Comparison of ENCODE assay signal across 1 fruit fly cellular context in genomic region chrX:7937588-7938481, dm6.
A peak's percentile ranks its signal among the peaks of the same experiment; 100 is the strongest.
TF ChIP-seq lines count a peak whose summit lies in the region.

No protein-coding gene starts in this region.

TF ChIP-seq in whole organism, embryonic, 481 proteins besides CTCF, POLR2A, EP300 and RAD21 (continued from another document and continues in another):
- TF ChIP-seq CG18262 (tag; optimal IDR thresholded peaks at IDR 0.05; lab: Kevin White, UChicago): peak; percentile 92
- no peak for TF ChIP-seq Hr78 (GFP tag; optimal IDR thresholded peaks at IDR 0.05; lab: Kevin White, UChicago)
- TF ChIP-seq danr (GFP tag; IDR thresholded peaks at IDR 0.05; lab: Robert Waterston, UW): peak; percentile 61; the same call in 1 of the 2 replicates
- peak; percentile 73 for TF ChIP-seq vvl (GFP tag; IDR thresholded peaks at IDR 0.05; lab: Robert Waterston, UW)
- TF ChIP-seq phol (tag; optimal IDR thresholded peaks at IDR 0.05; lab: Kevin White, UChicago): peak; percentile 92
- peak; percentile 4 for TF ChIP-seq Jarid2 (GFP tag; optimal IDR thresholded peaks at IDR 0.05; lab: Kevin White, UChicago)
- no peak for TF ChIP-seq inv (GFP tag; IDR thresholded peaks at IDR 0.05; lab: Robert Waterston, UW; ENCODE audit: partially characterized antibody)
- peak; percentile 89 for TF ChIP-seq CG16863 (GFP tag; optimal IDR thresholded peaks at IDR 0.05; lab: Kevin White, UChicago)
- peak; percentile 63; the same call in 1 of the 2 replicates for TF ChIP-seq HLH3B (GFP tag; IDR thresholded peaks at IDR 0.05; lab: Robert Waterston, UW)
- TF ChIP-seq oc (tag; optimal IDR thresholded peaks at IDR 0.05; lab: Kevin White, UChicago): peak; percentile 77
- TF ChIP-seq CG10979 (tag; optimal IDR thresholded peaks at IDR 0.05; lab: Kevin White, UChicago): peak; percentile 90
- no peak for TF ChIP-seq CG3995 (GFP tag; optimal IDR thresholded peaks at IDR 0.05; lab: Kevin White, UChicago)
- peak; percentile 82 for TF ChIP-seq Drgx (GFP tag; IDR thresholded peaks at IDR 0.05; lab: Robert Waterston, UW)
- TF ChIP-seq crol (GFP tag; IDR thresholded peaks at IDR 0.05; lab: Robert Waterston, UW): peak; percentile 74
- TF ChIP-seq CG17361 (GFP tag; IDR thresholded peaks at IDR 0.05; lab: Robert Waterston, UW): peak; percentile 95
- peak; percentile 86 for TF ChIP-seq dmrt11E (tag; optimal IDR thresholded peaks at IDR 0.05; lab: Kevin White, UChicago)
- TF ChIP-seq CG18599 (GFP tag; optimal IDR thresholded peaks at IDR 0.05; lab: Kevin White, UChicago): peak; percentile 62
- TF ChIP-seq CG1647 (GFP tag; optimal IDR thresholded peaks at IDR 0.05; lab: Kevin White, UChicago): peak; percentile 16
- TF ChIP-seq Abd-B (GFP tag; optimal IDR thresholded peaks at IDR 0.05; lab: Kevin White, UChicago): peak; percentile 78
- peak; percentile 67 for TF ChIP-seq CG6654 (GFP tag; optimal IDR thresholded peaks at IDR 0.05; lab: Kevin White, UChicago)
- TF ChIP-seq Bdp1 (GFP tag; optimal IDR thresholded peaks at IDR 0.05; lab: Kevin White, UChicago): peak; percentile 61
- TF ChIP-seq CG9215 (GFP tag; IDR thresholded peaks at IDR 0.05; lab: Robert Waterston, UW): peak; percentile 36; the same call in 1 of the 2 replicates
- no peak for TF ChIP-seq gfzf (GFP tag; optimal IDR thresholded peaks at IDR 0.05; lab: Kevin White, UChicago)
- TF ChIP-seq ssp (GFP tag; IDR thresholded peaks at IDR 0.05; lab: Robert Waterston, UW): peak; percentile 61
- TF ChIP-seq pita (GFP tag; optimal IDR thresholded peaks at IDR 0.05; lab: Kevin White, UChicago): no peak
- peak; percentile 44 for TF ChIP-seq HmgD (GFP tag; optimal IDR thresholded peaks at IDR 0.05; lab: Kevin White, UChicago)
- peak; percentile 84 for TF ChIP-seq lmd (GFP tag; IDR thresholded peaks at IDR 0.05; lab: Robert Waterston, UW)
- peak; percentile 2 for TF ChIP-seq zfh2 (GFP tag; optimal IDR thresholded peaks at IDR 0.05; lab: Kevin White, UChicago)
- no peak for TF ChIP-seq CG12769 (tag; optimal IDR thresholded peaks at IDR 0.05; lab: Kevin White, UChicago)
- TF ChIP-seq ham (GFP tag; IDR thresholded peaks at IDR 0.05; lab: Robert Waterston, UW): no peak
- peak; percentile 57 for TF ChIP-seq CG15601 (tag; optimal IDR thresholded peaks at IDR 0.05; lab: Kevin White, UChicago)
- peak; percentile 23 for TF ChIP-seq sd (tag; optimal IDR thresholded peaks at IDR 0.05; lab: Kevin White, UChicago)
- TF ChIP-seq Ptx1 (GFP tag; IDR thresholded peaks at IDR 0.05; lab: Robert Waterston, UW): peak; percentile 84
- 0 out of 3 replicates have a peak, but pooled peaks have one; percentile 43 for TF ChIP-seq gce (GFP tag; IDR thresholded peaks at IDR 0.05; lab: Robert Waterston, UW)
- TF ChIP-seq CG2678 (tag; optimal IDR thresholded peaks at IDR 0.05; lab: Kevin White, UChicago): peak; percentile 87
- TF ChIP-seq dm (GFP tag; optimal IDR thresholded peaks at IDR 0.05; lab: Kevin White, UChicago): peak; percentile 72
- peak; percentile 73 for TF ChIP-seq Lhr (GFP tag; optimal IDR thresholded peaks at IDR 0.05; lab: Kevin White, UChicago)
- TF ChIP-seq Blimp-1 (GFP tag; optimal IDR thresholded peaks at IDR 0.05; lab: Kevin White, UChicago): peak; percentile 77
- no peak for TF ChIP-seq hkb (optimal IDR thresholded peaks at IDR 0.05; lab: Kevin White, UChicago)
- peak; percentile 61; the same call in 1 of the 2 replicates for TF ChIP-seq hkb (GFP tag; IDR thresholded peaks at IDR 0.05; lab: Robert Waterston, UW)
- TF ChIP-seq pfk (GFP tag; optimal IDR thresholded peaks at IDR 0.05; lab: Kevin White, UChicago): no peak
- TF ChIP-seq Opbp (GFP tag; IDR thresholded peaks at IDR 0.05; lab: Robert Waterston, UW; ENCODE audit: partially characterized antibody): 0 out of 3 replicates have a peak, but pooled peaks have one; percentile 6
- TF ChIP-seq Kr (GFP tag; optimal IDR thresholded peaks at IDR 0.05; lab: Kevin White, UChicago): no peak
- TF ChIP-seq gem (tag; optimal IDR thresholded peaks at IDR 0.05; lab: Kevin White, UChicago): peak; percentile 89
- TF ChIP-seq CG1024 (GFP tag; IDR thresholded peaks at IDR 0.05; lab: Robert Waterston, UW): 0 out of 2 replicates have a peak, but pooled peaks have one; percentile 42
- TF ChIP-seq CG10147 (GFP tag; optimal IDR thresholded peaks at IDR 0.05; lab: Kevin White, UChicago): peak; percentile 46
- no peak for TF ChIP-seq Taf1 (GFP tag; IDR thresholded peaks at IDR 0.05; lab: Robert Waterston, UW)
- TF ChIP-seq CG11085 (GFP tag; IDR thresholded peaks at IDR 0.05; lab: Robert Waterston, UW): no peak
- TF ChIP-seq Eip74EF (GFP tag; optimal IDR thresholded peaks at IDR 0.05; lab: Kevin White, UChicago): peak in 1 of 2 experiments; percentile 75
- TF ChIP-seq Trl (optimal IDR thresholded peaks at IDR 0.05; lab: Kevin White, UChicago): peak in 1 of 2 experiments; percentile 61
- peak; percentile 76 for TF ChIP-seq Trl (GFP tag; optimal IDR thresholded peaks at IDR 0.05; lab: Kevin White, UChicago)
- TF ChIP-seq CG6791 (GFP tag; IDR thresholded peaks at IDR 0.05; lab: Robert Waterston, UW; ENCODE audit: partially characterized antibody): no peak
- peak; percentile 73 for TF ChIP-seq CG11723 (GFP tag; optimal IDR thresholded peaks at IDR 0.05; lab: Kevin White, UChicago)
- TF ChIP-seq CG3065 (GFP tag; optimal IDR thresholded peaks at IDR 0.05; lab: Kevin White, UChicago): peak; percentile 53
- peak; percentile 41 for TF ChIP-seq Sry-δ (GFP tag; optimal IDR thresholded peaks at IDR 0.05; lab: Kevin White, UChicago)
- TF ChIP-seq CG1792 (GFP tag; optimal IDR thresholded peaks at IDR 0.05; lab: Kevin White, UChicago): peak; percentile 80
- no peak for TF ChIP-seq CkIIα-i1 (GFP tag; IDR thresholded peaks at IDR 0.05; lab: Robert Waterston, UW)
- TF ChIP-seq CG1603 (tag; optimal IDR thresholded peaks at IDR 0.05; lab: Kevin White, UChicago): peak; percentile 18
- TF ChIP-seq Lpt (GFP tag; optimal IDR thresholded peaks at IDR 0.05; lab: Kevin White, UChicago): no peak
- no peak for TF ChIP-seq sna (GFP tag; IDR thresholded peaks at IDR 0.05; lab: Robert Waterston, UW; ENCODE audit: partially characterized antibody)
- 0 out of 2 replicates have a peak, but pooled peaks have one; percentile 40 for TF ChIP-seq H2.0 (GFP tag; IDR thresholded peaks at IDR 0.05; lab: Robert Waterston, UW)
- TF ChIP-seq CG13894 (tag; optimal IDR thresholded peaks at IDR 0.05; lab: Kevin White, UChicago): no peak
- TF ChIP-seq gsb (GFP tag; IDR thresholded peaks at IDR 0.05; lab: Robert Waterston, UW): no peak
- peak; percentile 88 for TF ChIP-seq CG31441 (GFP tag; IDR thresholded peaks at IDR 0.05; lab: Robert Waterston, UW)
- peak; percentile 82 for TF ChIP-seq tin (GFP tag; optimal IDR thresholded peaks at IDR 0.05; lab: Kevin White, UChicago)
- 0 out of 2 replicates have a peak, but pooled peaks have one; percentile 29 for TF ChIP-seq CG11696 (GFP tag; IDR thresholded peaks at IDR 0.05; lab: Robert Waterston, UW)
- TF ChIP-seq org-1 (GFP tag; optimal IDR thresholded peaks at IDR 0.05; lab: Kevin White, UChicago): peak; percentile 85
- no peak; the same call in none of the 2 replicates for TF ChIP-seq Gsc (GFP tag; IDR thresholded peaks at IDR 0.05; lab: Robert Waterston, UW)
- TF ChIP-seq Sry-β (GFP tag; optimal IDR thresholded peaks at IDR 0.05; lab: Kevin White, UChicago): peak; percentile 47
- TF ChIP-seq CG12942 (GFP tag; optimal IDR thresholded peaks at IDR 0.05; lab: Kevin White, UChicago): peak; percentile 70
- TF ChIP-seq tup (GFP tag; optimal IDR thresholded peaks at IDR 0.05; lab: Kevin White, UChicago): no peak
- peak; percentile 21; the same call in 1 of the 2 replicates for TF ChIP-seq dimm (GFP tag; IDR thresholded peaks at IDR 0.05; lab: Robert Waterston, UW)
- peak; percentile 61 for TF ChIP-seq dan (GFP tag; IDR thresholded peaks at IDR 0.05; lab: Robert Waterston, UW)
- peak; percentile 56 for TF ChIP-seq CG4730 (GFP tag; IDR thresholded peaks at IDR 0.05; lab: Robert Waterston, UW)
- peak; percentile 80 for TF ChIP-seq ttk (GFP tag; IDR thresholded peaks at IDR 0.05; lab: Robert Waterston, UW)
- peak; percentile 23 for TF ChIP-seq gcm2 (GFP tag; optimal IDR thresholded peaks at IDR 0.05; lab: Kevin White, UChicago)
- peak; percentile 68 for TF ChIP-seq CG14667 (GFP tag; IDR thresholded peaks at IDR 0.05; lab: Robert Waterston, UW)
- peak; percentile 66 for TF ChIP-seq CG10274 (GFP tag; optimal IDR thresholded peaks at IDR 0.05; lab: Kevin White, UChicago)
- peak; percentile 63 to 74 for TF ChIP-seq tll (GFP tag; optimal IDR thresholded peaks at IDR 0.05; lab: Kevin White, UChicago)
- TF ChIP-seq HLH54F (GFP tag; optimal IDR thresholded peaks at IDR 0.05; lab: Kevin White, UChicago): peak; percentile 56
- no peak for TF ChIP-seq vnd (GFP tag; IDR thresholded peaks at IDR 0.05; lab: Robert Waterston, UW; ENCODE audit: partially characterized antibody)
- TF ChIP-seq NC2α (GFP tag; optimal IDR thresholded peaks at IDR 0.05; lab: Kevin White, UChicago): peak; percentile 78
- TF ChIP-seq CG4404 (GFP tag; IDR thresholded peaks at IDR 0.05; lab: Robert Waterston, UW): peak; percentile 73; the same call in 1 of the 2 replicates
- TF ChIP-seq CG42726 (GFP tag; IDR thresholded peaks at IDR 0.05; lab: Robert Waterston, UW; ENCODE audit: partially characterized antibody): no peak
- TF ChIP-seq bcd (GFP tag; optimal IDR thresholded peaks at IDR 0.05; lab: Kevin White, UChicago): peak; percentile 87
- no peak for TF ChIP-seq CG7271 (tag; optimal IDR thresholded peaks at IDR 0.05; lab: Kevin White, UChicago)
- TF ChIP-seq dmrt99B (tag; optimal IDR thresholded peaks at IDR 0.05; lab: Kevin White, UChicago): peak; percentile 90
- no peak for TF ChIP-seq CG6175 (GFP tag; IDR thresholded peaks at IDR 0.05; lab: Robert Waterston, UW)
- TF ChIP-seq CG33557 (GFP tag; optimal IDR thresholded peaks at IDR 0.05; lab: Kevin White, UChicago): peak; percentile 84
- no peak for TF ChIP-seq MESR4 (GFP tag; optimal IDR thresholded peaks at IDR 0.05; lab: Kevin White, UChicago)
- TF ChIP-seq en (GFP tag; optimal IDR thresholded peaks at IDR 0.05; lab: Kevin White, UChicago): peak; percentile 79
- TF ChIP-seq gro (GFP tag; optimal IDR thresholded peaks at IDR 0.05; lab: Kevin White, UChicago): no peak
- TF ChIP-seq cg (GFP tag; optimal IDR thresholded peaks at IDR 0.05; lab: Kevin White, UChicago): peak; percentile 95
- peak; percentile 50 to 82 for TF ChIP-seq Hr51 (GFP tag; optimal IDR thresholded peaks at IDR 0.05; lab: Kevin White, UChicago)
- peak; percentile 47 for TF ChIP-seq CG15011 (GFP tag; optimal IDR thresholded peaks at IDR 0.05; lab: Kevin White, UChicago)
- TF ChIP-seq ase (GFP tag; IDR thresholded peaks at IDR 0.05; lab: Robert Waterston, UW): peak; percentile 51; the same call in 1 of the 3 replicates
- peak; percentile 58; the same call in 2 of the 3 replicates for TF ChIP-seq CG7357 (GFP tag; IDR thresholded peaks at IDR 0.05; lab: Robert Waterston, UW)
- no peak for TF ChIP-seq CG11247 (GFP tag; IDR thresholded peaks at IDR 0.05; lab: Robert Waterston, UW)
- 0 out of 2 replicates have a peak, but pooled peaks have one; percentile 19 for TF ChIP-seq NFAT (GFP tag; IDR thresholded peaks at IDR 0.05; lab: Robert Waterston, UW)
- peak; percentile 87 for TF ChIP-seq CG16815 (GFP tag; optimal IDR thresholded peaks at IDR 0.05; lab: Kevin White, UChicago)
- TF ChIP-seq fd3F (GFP tag; optimal IDR thresholded peaks at IDR 0.05; lab: Kevin White, UChicago): peak; percentile 14
- TF ChIP-seq TFAM (GFP tag; optimal IDR thresholded peaks at IDR 0.05; lab: Kevin White, UChicago): peak; percentile 40
- peak; percentile 66; the same call in 2 of the 3 replicates for TF ChIP-seq tgo (GFP tag; IDR thresholded peaks at IDR 0.05; lab: Robert Waterston, UW)
- TF ChIP-seq Gug (GFP tag; IDR thresholded peaks at IDR 0.05; lab: Robert Waterston, UW): peak; percentile 82
- TF ChIP-seq CG15479 (GFP tag; optimal IDR thresholded peaks at IDR 0.05; lab: Kevin White, UChicago): peak; percentile 94
- TF ChIP-seq Poxn (GFP tag; IDR thresholded peaks at IDR 0.05; lab: Robert Waterston, UW): no peak
- TF ChIP-seq her (GFP tag; optimal IDR thresholded peaks at IDR 0.05; lab: Kevin White, UChicago): peak; percentile 53
- peak; percentile 79 for TF ChIP-seq gsb-n (tag; optimal IDR thresholded peaks at IDR 0.05; lab: Kevin White, UChicago)
- no peak for TF ChIP-seq Doc3 (GFP tag; IDR thresholded peaks at IDR 0.05; lab: Robert Waterston, UW; ENCODE audit: partially characterized antibody)
- peak; percentile 40 for TF ChIP-seq nom (GFP tag; optimal IDR thresholded peaks at IDR 0.05; lab: Kevin White, UChicago)
- peak; percentile 60 for TF ChIP-seq stc (GFP tag; IDR thresholded peaks at IDR 0.05; lab: Robert Waterston, UW)
- TF ChIP-seq abd-A (tag; optimal IDR thresholded peaks at IDR 0.05; lab: Kevin White, UChicago): no peak
- no peak for TF ChIP-seq CG14860 (GFP tag; IDR thresholded peaks at IDR 0.05; lab: Robert Waterston, UW; ENCODE audit: partially characterized antibody)
- TF ChIP-seq GATAe (GFP tag; conservative IDR thresholded peaks at IDR 0.05; lab: Robert Waterston, UW): no peak
- TF ChIP-seq CG10654 (GFP tag; optimal IDR thresholded peaks at IDR 0.05; lab: Kevin White, UChicago): peak; percentile 72
- TF ChIP-seq fu2 (GFP tag; optimal IDR thresholded peaks at IDR 0.05; lab: Kevin White, UChicago): peak; percentile 40
- TF ChIP-seq CG30403 (GFP tag; optimal IDR thresholded peaks at IDR 0.05; lab: Kevin White, UChicago): peak; percentile 86
- peak; percentile 55 for TF ChIP-seq CG2120 (GFP tag; optimal IDR thresholded peaks at IDR 0.05; lab: Kevin White, UChicago)
- peak; percentile 55 for TF ChIP-seq Dip3 (GFP tag; optimal IDR thresholded peaks at IDR 0.05; lab: Kevin White, UChicago)
- peak; percentile 24 for TF ChIP-seq fd102C (GFP tag; optimal IDR thresholded peaks at IDR 0.05; lab: Kevin White, UChicago)
- TF ChIP-seq CG6813 (GFP tag; optimal IDR thresholded peaks at IDR 0.05; lab: Kevin White, UChicago): peak; percentile 64
- peak; percentile 14 for TF ChIP-seq CG9797 (GFP tag; optimal IDR thresholded peaks at IDR 0.05; lab: Kevin White, UChicago)
- peak; percentile 70; the same call in 1 of the 2 replicates for TF ChIP-seq Awh (GFP tag; IDR thresholded peaks at IDR 0.05; lab: Robert Waterston, UW)
- TF ChIP-seq CG15269 (tag; optimal IDR thresholded peaks at IDR 0.05; lab: Kevin White, UChicago): peak; percentile 76
- TF ChIP-seq CG2199 (GFP tag; IDR thresholded peaks at IDR 0.05; lab: Robert Waterston, UW): no peak
- TF ChIP-seq C15 (GFP tag; IDR thresholded peaks at IDR 0.05; lab: Robert Waterston, UW): no peak; the same call in 2 of the 3 replicates
- no peak for TF ChIP-seq CG13287 (GFP tag; IDR thresholded peaks at IDR 0.05; lab: Robert Waterston, UW; ENCODE audit: partially characterized antibody)
- peak; percentile 79 for TF ChIP-seq CG8089 (GFP tag; optimal IDR thresholded peaks at IDR 0.05; lab: Kevin White, UChicago)
